Worm (Caenorhabditis elegans): ENCODE data around the gene tnc-2.

- TF ChIP-seq ceh-58 (GFP tag; IDR thresholded peaks at IDR 0.05) (no peak), K12H6.12 (tag; optimal IDR thresholded peaks at IDR 0.05) (no peak), lsy-27 (tag; optimal IDR thresholded peaks at IDR 0.05; ENCODE audit: borderline replicate concordance, insufficient read depth) (no peak), hrde-1 (tag; optimal IDR thresholded peaks at IDR 0.05; ENCODE audit: borderline replicate concordance) (no peak), hsf-1 (GFP tag; IDR thresholded peaks at IDR 0.05) (no peak), F22D6.2 (tag; optimal IDR thresholded peaks at IDR 0.05) (no peak), mxl-1 (tag; optimal IDR thresholded peaks at IDR 0.05) (no peak), zfh-2 (GFP tag; conservative IDR thresholded peaks at IDR 0.05) (no peak), nhr-179 (tag; optimal IDR thresholded peaks at IDR 0.05) (no peak), Y67H2A.10 (GFP tag; conservative IDR thresholded peaks at IDR 0.05) (no peak), hmg-1.2 (GFP tag; IDR thresholded peaks at IDR 0.05) (no peak), efl-1 (GFP tag; optimal IDR thresholded peaks at IDR 0.05) (no peak), tbp1 (GFP tag; optimal IDR thresholded peaks at IDR 0.05) (no peak), pha-4 (tag; optimal IDR thresholded peaks at IDR 0.05) (no peak)
These were observed 22.8 kb upstream of the tnc-2 start for ce11 chrII:10443898-10444297.

Data from whole organism, young adult.